Worm (Caenorhabditis elegans) whole organism, L4 larva: ENCODE results near the gene srh-167.

Experiments used
- ctbp-1 ChIP-seq: fragments of 200-800 bp; sonication (Bioruptor generic); IDR thresholded peaks from 2 replicates; pipeline ENCODE4 v1.3.6; 2022; ENCODE audit warnings: missing genetic modification reagents, missing genetic modification characterization, missing compliant biosample characterization
- nhr-10 ChIP-seq: fragments of 150-350 bp; optimal IDR thresholded peaks from 2 replicates; lab custom pipeline; 2014; ENCODE audit warnings: missing biosample characterization, missing genetic modification characterization
- nhr-77 ChIP-seq: fragments of 150-350 bp; optimal IDR thresholded peaks from 2 replicates; lab custom pipeline; 2014; ENCODE audit warnings: missing biosample characterization, missing genetic modification characterization
- php-3 ChIP-seq: fragments of 200-800 bp; sonication (Bioruptor generic); IDR thresholded peaks from 2 replicates; pipeline ENCODE4 v1.3.6; 2022; ENCODE audit warnings: missing genetic modification reagents, missing genetic modification characterization, missing compliant biosample characterization

DNA sequence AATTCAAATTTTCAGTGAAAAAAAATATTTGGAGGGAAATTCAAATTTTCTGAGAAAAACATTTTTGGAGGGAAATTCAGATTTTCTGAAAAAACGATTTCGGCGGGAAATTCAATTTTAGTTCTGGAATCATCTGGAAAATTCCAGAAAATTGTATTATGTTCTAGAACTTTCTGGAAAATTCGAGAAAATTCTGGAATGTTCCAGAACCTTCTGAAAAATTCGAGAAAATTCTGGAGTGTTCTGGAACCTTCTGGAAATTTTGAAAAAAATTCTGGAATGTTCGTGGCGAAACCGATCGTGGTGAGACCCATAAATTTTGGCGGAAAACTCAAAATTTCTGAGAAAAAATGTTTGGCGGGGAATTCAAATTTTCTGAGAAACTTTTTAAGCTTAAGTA lies 11.4 kb upstream of the srh-167 start:
- TF ChIP-seq nhr-77 (tag; lab: Kevin White, UChicago) (no peak), ctbp-1 (no peak), nhr-10 (tag; lab: Kevin White, UChicago) (no peak), php-3 (GFP tag; lab: Robert Waterston, UW) (no peak)
